Fruit fly (Drosophila melanogaster) whole organism, wandering third instar larva: ENCODE results near the gene CG15043.

Experiments
- CG32264 ChIP-seq: fragments of 200-800 bp; sonication (Bioruptor generic); optimal IDR thresholded peaks from 2 replicates; lab custom pipeline; 2016; ENCODE audit warnings: missing biosample characterization, missing genetic modification characterization
- CG9705 ChIP-seq: fragments of 200-800 bp; sonication (Bioruptor generic); optimal IDR thresholded peaks from 2 replicates; lab custom pipeline; 2018; ENCODE audit warnings: missing biosample characterization, mild to moderate bottlenecking, missing genetic modification characterization
- CrebA ChIP-seq: fragments of 200-800 bp; sonication (Bioruptor generic); optimal IDR thresholded peaks from 2 replicates; lab custom pipeline; 2016; ENCODE audit warnings: missing biosample characterization, mild to moderate bottlenecking, missing genetic modification characterization, borderline replicate concordance
- Dfd ChIP-seq: fragments of >200 bp; optimal IDR thresholded peaks from 2 replicates; lab custom pipeline; 2017; ENCODE audit warnings: missing biosample characterization, missing genetic modification characterization
- Dif ChIP-seq: fragments of 200-275, 200-300 bp; sonication (Bioruptor generic); optimal IDR thresholded peaks from 2 replicates; lab custom pipeline; 2018; ENCODE audit warnings: missing biosample characterization, missing genetic modification characterization; ENCODE audit not compliant: partially characterized antibody
- GATAd ChIP-seq: sonication (Bioruptor generic); optimal IDR thresholded peaks from 2 replicates; lab custom pipeline; 2016; ENCODE audit warnings: missing biosample characterization, missing genetic modification characterization
- HLH106 ChIP-seq: fragments of 200-800 bp; optimal IDR thresholded peaks from 3 replicates; lab custom pipeline; 2019; ENCODE audit warnings: missing biosample characterization, mild to moderate bottlenecking, missing genetic modification characterization, moderate library complexity
- Hnf4 ChIP-seq: fragments of 200-800 bp; sonication (Bioruptor generic); optimal IDR thresholded peaks from 2 replicates; lab custom pipeline; 2016; ENCODE audit warnings: missing biosample characterization, mild to moderate bottlenecking, missing genetic modification characterization
- Hr78 ChIP-seq: fragments of >200 bp; optimal IDR thresholded peaks from 2 replicates; lab custom pipeline; 2017; ENCODE audit warnings: missing biosample characterization, missing genetic modification characterization
- Hr83 ChIP-seq: fragments of 200-300 bp; sonication (Bioruptor generic); optimal IDR thresholded peaks from 2 replicates; lab custom pipeline; 2016; ENCODE audit warnings: missing biosample characterization, mild to moderate bottlenecking, missing genetic modification characterization, moderate library complexity; ENCODE audit not compliant: poor library complexity, severe bottlenecking
- Jra ChIP-seq: sonication (Bioruptor generic); optimal IDR thresholded peaks from 2 replicates; lab custom pipeline; 2016; ENCODE audit warnings: missing biosample characterization, missing genetic modification characterization
- Mio ChIP-seq: sonication (Bioruptor generic); optimal IDR thresholded peaks from 2 replicates; lab custom pipeline; 2016; ENCODE audit warnings: missing biosample characterization, missing genetic modification characterization
- Myc ChIP-seq: fragments of >200 bp; optimal IDR thresholded peaks from 2 replicates; lab custom pipeline; 2017
- OdsH ChIP-seq: fragments of 200-800 bp; sonication (Bioruptor generic); optimal IDR thresholded peaks from 2 replicates; lab custom pipeline; 2016; ENCODE audit warnings: missing biosample characterization, mild to moderate bottlenecking, missing genetic modification characterization
- Rel ChIP-seq, 2 experiments: fragments of 200-800 bp; sonication (Bioruptor generic) in 1 of 2; optimal IDR thresholded peaks; 2 replicates in 1 of 2; 3 replicates in 1 of 2; lab custom pipeline; 2016 to 2019; ENCODE audit warnings: mild to moderate bottlenecking in 2 of 2, missing biosample characterization in 2 of 2, missing genetic modification characterization in 2 of 2, moderate library complexity in 1 of 2
- Sp1 ChIP-seq: fragments of 200-800 bp; sonication (Bioruptor generic); optimal IDR thresholded peaks from 3 replicates; lab custom pipeline; 2019; ENCODE audit warnings: missing biosample characterization, mild to moderate bottlenecking, missing genetic modification characterization, moderate library complexity
- Vsx2 ChIP-seq: fragments of 200-300, 225-300 bp; sonication (Bioruptor generic); optimal IDR thresholded peaks from 2 replicates; lab custom pipeline; 2018; ENCODE audit warnings: missing biosample characterization, missing genetic modification characterization; ENCODE audit not compliant: partially characterized antibody
- br ChIP-seq: fragments of 200-800 bp; sonication (Bioruptor generic); optimal IDR thresholded peaks from 2 replicates; lab custom pipeline; 2016; ENCODE audit warnings: missing biosample characterization, missing genetic modification characterization
- brk ChIP-seq: fragments of 200-800 bp; sonication (Bioruptor generic); optimal IDR thresholded peaks from 2 replicates; lab custom pipeline; 2016; ENCODE audit warnings: missing biosample characterization, mild to moderate bottlenecking, missing genetic modification characterization
- dl ChIP-seq, 2 experiments: fragments of 175-275, 200-275 bp in 1 of 2; fragments of 200-275 bp in 1 of 2; sonication (Bioruptor generic); optimal IDR thresholded peaks; lab custom pipeline; 2018; ENCODE audit warnings: mild to moderate bottlenecking in 2 of 2, missing biosample characterization in 2 of 2, missing genetic modification characterization in 2 of 2, moderate library complexity in 2 of 2; ENCODE audit not compliant: partially characterized antibody in 2 of 2, insufficient read depth in 1 of 2
- dsf ChIP-seq: sonication (Bioruptor generic); optimal IDR thresholded peaks from 2 replicates; lab custom pipeline; 2016; ENCODE audit warnings: missing biosample characterization, missing genetic modification characterization, borderline replicate concordance
- ey ChIP-seq: fragments of 200-800 bp; sonication (Bioruptor generic); optimal IDR thresholded peaks from 2 replicates; lab custom pipeline; 2016; ENCODE audit warnings: missing biosample characterization, missing genetic modification characterization
- foxo ChIP-seq, 2 experiments: fragments of 200-800 bp; sonication (Bioruptor generic); optimal IDR thresholded peaks; 2 replicates in 1 of 2; 3 replicates in 1 of 2; lab custom pipeline; 2016 to 2017; ENCODE audit warnings: missing biosample characterization in 2 of 2, missing genetic modification characterization in 2 of 2
- fru ChIP-seq: fragments of 200-800 bp; sonication (Bioruptor generic); optimal IDR thresholded peaks from 3 replicates; lab custom pipeline; 2016; ENCODE audit warnings: missing biosample characterization, mild to moderate bottlenecking, missing genetic modification characterization
- h ChIP-seq: fragments of 200-800 bp; sonication (Bioruptor generic); optimal IDR thresholded peaks from 3 replicates; lab custom pipeline; 2016; ENCODE audit warnings: missing biosample characterization, mild to moderate bottlenecking, missing genetic modification characterization
- jim ChIP-seq: fragments of 175-275, 200-325 bp; sonication (Bioruptor generic); optimal IDR thresholded peaks from 2 replicates; lab custom pipeline; 2016; ENCODE audit warnings: missing biosample characterization, mild to moderate bottlenecking, missing genetic modification characterization
- lola ChIP-seq: fragments of >200 bp; optimal IDR thresholded peaks from 2 replicates; lab custom pipeline; 2017; ENCODE audit warnings: missing biosample characterization, missing genetic modification characterization
- pan ChIP-seq: fragments of >200 bp; optimal IDR thresholded peaks from 2 replicates; lab custom pipeline; 2017
- rgr ChIP-seq: fragments of 200-800 bp; sonication (Bioruptor generic); optimal IDR thresholded peaks from 3 replicates; lab custom pipeline; 2016; ENCODE audit warnings: missing biosample characterization, mild to moderate bottlenecking, missing genetic modification characterization
- sage ChIP-seq: fragments of 200-800 bp; sonication (Bioruptor generic); optimal IDR thresholded peaks from 2 replicates; lab custom pipeline; 2016; ENCODE audit warnings: missing biosample characterization, mild to moderate bottlenecking, missing genetic modification characterization
- sv ChIP-seq: fragments of 200-800 bp; sonication (Bioruptor generic); optimal IDR thresholded peaks from 3 replicates; lab custom pipeline; 2016; ENCODE audit warnings: missing biosample characterization, missing genetic modification characterization
- tai ChIP-seq: sonication (Bioruptor generic); optimal IDR thresholded peaks from 2 replicates; lab custom pipeline; 2016; ENCODE audit warnings: missing biosample characterization, missing genetic modification characterization
- woc ChIP-seq: sonication (Bioruptor generic); optimal IDR thresholded peaks from 2 replicates; lab custom pipeline; 2016; ENCODE audit warnings: missing biosample characterization, mild to moderate bottlenecking, missing genetic modification characterization

CG15043 gene

DNA sequence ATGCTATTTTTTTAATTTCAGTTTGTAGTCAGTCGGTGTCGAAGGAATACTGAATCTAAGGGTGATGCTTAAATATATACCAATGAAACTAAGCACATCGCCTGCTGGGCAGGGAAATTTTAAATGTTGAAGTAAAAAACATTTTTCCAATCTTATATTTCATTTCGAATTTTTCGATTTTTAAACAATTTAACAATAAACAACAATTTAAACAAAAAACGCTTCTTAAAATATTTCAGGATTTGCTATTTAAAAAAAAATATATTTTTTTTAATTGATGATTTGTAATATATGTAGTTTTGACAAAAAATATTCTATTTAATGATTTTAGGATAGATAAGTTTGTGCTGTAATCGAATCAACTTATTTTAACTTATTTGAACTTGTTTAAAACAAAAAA is 20.8 kb upstream of the CG15043 start, which contains the start of gene CG6470:
Gene CG6470 (minus strand): TSS at position 101 of the 400 bp plus-strand sequence.
- TF ChIP-seq CrebA (GFP tag; lab: Kevin White, UChicago) (no peak), sv (GFP tag; lab: Kevin White, UChicago) (no peak), sage (GFP tag; lab: Kevin White, UChicago) (no peak), OdsH (no peak), pan (lab: Kevin White, UChicago) (no peak), Vsx2 (GFP tag; lab: Kevin White, UChicago) (no peak), Jra (GFP tag; lab: Kevin White, UChicago) (no peak), Hnf4 (GFP tag; lab: Kevin White, UChicago) (no peak)

- no peak for TF ChIP-seq CG9705
- TF ChIP-seq Hr83 = no peak
- TF ChIP-seq Vsx2 (GFP tag; lab: Kevin White, UChicago) = peak; percentile 10
- no peak for TF ChIP-seq fru (GFP tag; lab: Kevin White, UChicago)
- TF ChIP-seq OdsH = no peak
- no peak for TF ChIP-seq Mio (GFP tag; lab: Kevin White, UChicago)
- no peak for TF ChIP-seq Rel (GFP tag; optimal IDR thresholded peaks at IDR 0.05; lab: Kevin White, UChicago)
- peak; percentile 31 for TF ChIP-seq Rel (tag; optimal IDR thresholded peaks at IDR 0.05; lab: Kevin White, UChicago)
These were observed 18.3 kb upstream of the CG15043 start, which contains the start of gene Ggt-1 for dm6 chrX:18512271-18512679. TSS of gene Ggt-1 (minus strand) at chrX:18512521.

- TF ChIP-seq OdsH (no peak), Sp1 (GFP tag; lab: Kevin White, UChicago) (peak; percentile 30), dsf (no peak)
These were observed 16.9 kb upstream of the CG15043 start for dm6 chrX:18510884-18511283.

DNA sequence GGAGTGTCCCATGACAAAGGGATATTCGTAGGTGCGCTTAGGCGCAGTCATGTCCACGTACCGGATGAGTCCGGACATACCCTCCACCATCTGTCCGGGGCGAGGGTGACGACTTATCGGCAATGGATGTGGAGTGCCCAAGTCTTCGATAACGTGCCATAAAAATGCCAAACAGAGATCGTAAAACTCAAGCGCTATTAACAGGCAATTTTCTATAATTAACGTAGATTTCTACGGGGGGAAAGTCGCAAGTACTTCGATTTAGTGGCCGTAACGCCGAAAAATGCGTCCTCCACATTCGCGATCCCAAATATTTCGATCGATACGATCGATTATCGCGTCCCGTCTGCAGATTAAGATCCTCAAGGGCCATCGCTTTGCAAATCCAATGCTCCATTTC is 15.5 kb upstream of the CG15043 start:
- TF ChIP-seq br (GFP tag; lab: Kevin White, UChicago) (no peak), Sp1 (GFP tag; lab: Kevin White, UChicago) (peak; percentile 1)
- TF ChIP-seq, all 38 proteins: peak for 1

- TF ChIP-seq woc (no peak), lola (GFP tag; lab: Kevin White, UChicago) (no peak), Hr78 (GFP tag; lab: Kevin White, UChicago) (no peak), Dfd (no peak), foxo (GFP tag; optimal IDR thresholded peaks at IDR 0.05; lab: Kevin White, UChicago) (no peak), Mio (GFP tag; lab: Kevin White, UChicago) (no peak), Vsx2 (GFP tag; lab: Kevin White, UChicago) (no peak), jim (GFP tag; lab: Kevin White, UChicago) (no peak), ey (GFP tag; lab: Kevin White, UChicago) (no peak), CG9705 (no peak), h (no peak), rgr (GFP tag; lab: Kevin White, UChicago) (no peak), Sp1 (GFP tag; lab: Kevin White, UChicago) (no peak), sv (GFP tag; lab: Kevin White, UChicago) (no peak), pan (lab: Kevin White, UChicago) (no peak), tai (GFP tag; lab: Kevin White, UChicago) (no peak), Myc (lab: Kevin White, UChicago) (no peak)
- TF ChIP-seq, all 38 proteins: peak for 0
These were observed 14.6 kb upstream of the CG15043 start for dm6 chrX:18508565-18508964.

DNA sequence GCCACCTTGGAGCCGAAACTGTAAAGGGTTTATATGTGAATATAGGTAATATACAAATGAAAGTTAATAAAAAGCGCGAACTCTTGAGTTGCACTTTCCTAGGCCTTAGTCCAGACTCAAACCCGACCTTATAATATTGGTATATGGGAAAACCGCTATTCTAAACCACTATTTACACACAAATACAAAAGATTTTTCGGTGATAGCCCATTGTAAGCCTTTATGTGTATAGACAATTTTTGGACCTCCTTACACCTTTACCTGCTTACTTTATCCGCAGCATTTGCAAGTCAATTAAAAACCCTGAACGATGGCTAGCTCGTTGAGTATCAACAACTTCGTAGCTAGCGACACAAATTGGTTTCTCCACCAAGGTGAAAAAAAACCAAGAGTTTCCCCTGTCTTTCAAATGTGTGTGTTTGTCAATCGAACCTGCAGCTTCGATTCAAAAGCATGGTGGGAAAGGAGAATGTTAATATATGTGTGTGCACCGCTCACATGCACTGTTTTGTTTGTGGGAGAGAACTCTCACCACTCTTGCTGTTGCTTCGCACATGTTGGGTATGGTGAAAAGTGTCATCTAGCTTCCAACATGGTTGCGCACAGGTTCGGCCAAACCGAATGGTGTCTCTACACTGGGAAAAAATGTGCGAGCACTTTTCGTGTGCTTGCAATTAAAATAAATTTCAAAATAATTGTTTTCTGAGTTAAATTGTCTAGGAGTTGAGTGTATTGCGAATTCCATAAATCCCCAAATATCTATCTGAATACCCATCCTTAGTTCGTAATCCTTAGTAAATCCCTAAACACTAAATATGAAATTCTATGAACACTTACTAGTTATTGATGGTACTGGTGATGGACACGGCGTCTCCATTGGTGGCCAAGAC is 12.9 kb upstream of the CG15043 start:
- no peak for TF ChIP-seq Vsx2 (GFP tag; lab: Kevin White, UChicago)
- TF ChIP-seq foxo (GFP tag; optimal IDR thresholded peaks at IDR 0.05; lab: Kevin White, UChicago) = peak in 1 of 2 experiments; percentile 80
- peak; percentile 11 for TF ChIP-seq sage (GFP tag; lab: Kevin White, UChicago)
- TF ChIP-seq br (GFP tag; lab: Kevin White, UChicago) = peak; percentile 56
- TF ChIP-seq jim (GFP tag; lab: Kevin White, UChicago) = no peak
- TF ChIP-seq CG32264 = no peak
- TF ChIP-seq GATAd (GFP tag; lab: Kevin White, UChicago) = no peak
- peak; percentile 64 for TF ChIP-seq rgr (GFP tag; lab: Kevin White, UChicago)
- TF ChIP-seq brk (GFP tag; lab: Kevin White, UChicago) = no peak
- TF ChIP-seq pan (lab: Kevin White, UChicago) = no peak
- TF ChIP-seq h = peak; percentile 64
- TF ChIP-seq Sp1 (GFP tag; lab: Kevin White, UChicago) = peak; percentile 26
- no peak for TF ChIP-seq tai (GFP tag; lab: Kevin White, UChicago)
- TF ChIP-seq CG9705 = no peak
- TF ChIP-seq Dif = no peak
- peak; percentile 3 for TF ChIP-seq Jra (GFP tag; lab: Kevin White, UChicago)
- TF ChIP-seq Myc (lab: Kevin White, UChicago) = peak; percentile 45
- peak; percentile 52 for TF ChIP-seq sv (GFP tag; lab: Kevin White, UChicago)
- peak; percentile 74 for TF ChIP-seq fru (GFP tag; lab: Kevin White, UChicago)
- TF ChIP-seq Hr83 = no peak
- TF ChIP-seq dsf = no peak
- TF ChIP-seq dl (GFP tag; optimal IDR thresholded peaks at IDR 0.05; lab: Kevin White, UChicago; ENCODE audit: insufficient read depth in 1 of 2, partially characterized antibody in 2 of 2) = no peak
- TF ChIP-seq Hnf4 (GFP tag; lab: Kevin White, UChicago) = peak; percentile 56
- no peak for TF ChIP-seq woc
- peak; percentile 48 for TF ChIP-seq ey (GFP tag; lab: Kevin White, UChicago)
- TF ChIP-seq HLH106 = peak; percentile 17
